Worm (Caenorhabditis elegans): ENCODE data around the gene W04E12.3.

ce11 chrV:19743305-19743704 lies 1.6 kb downstream of the W04E12.3 start, which contains the start of gene W04E12.4:
- no peak for TF ChIP-seq him-1 (tag; optimal IDR thresholded peaks at IDR 0.05)
- no peak for TF ChIP-seq dao-5 (tag; optimal IDR thresholded peaks at IDR 0.05)
- TF ChIP-seq W03F9.2 (tag; optimal IDR thresholded peaks at IDR 0.05): no peak

Measured in whole organism, L4/young adult.